Worm (Caenorhabditis elegans) whole organism, young adult: ENCODE data around the gene C15C8.5.

ENCODE experiments used
- F22D6.2 ChIP-seq: sonication (generic microtip); optimal IDR thresholded peaks from 2 replicates; lab custom pipeline; 2016; ENCODE audit warnings: mild to moderate bottlenecking, missing genetic modification characterization, missing compliant biosample characterization
- F39B2.1 ChIP-seq: fragments of 200-800 bp; sonication (Bioruptor generic); IDR thresholded peaks from 2 replicates; pipeline ENCODE4 v1.3.6; 2022; ENCODE audit warnings: missing genetic modification reagents, missing genetic modification characterization, missing compliant biosample characterization
- F57C9.4 ChIP-seq: sonication (generic microtip); optimal IDR thresholded peaks from 2 replicates; lab custom pipeline; 2017; ENCODE audit warnings: mild to moderate bottlenecking, missing genetic modification characterization, missing compliant biosample characterization
- T07F8.4 ChIP-seq: sonication (generic microtip); optimal IDR thresholded peaks from 2 replicates; lab custom pipeline; 2016; ENCODE audit warnings: mild to moderate bottlenecking, missing genetic modification characterization, moderate library complexity, missing compliant biosample characterization
- Y53G8AR.9 ChIP-seq: fragments of 200-800 bp; sonication (Bioruptor generic); conservative IDR thresholded peaks from 2 replicates; pipeline ENCODE4 v1.3.6; 2022; ENCODE audit warnings: missing genetic modification reagents, missing genetic modification characterization, missing compliant biosample characterization
- Y67H2A.10 ChIP-seq: fragments of 200-800 bp; sonication (Bioruptor generic); conservative IDR thresholded peaks from 2 replicates; pipeline ENCODE4 v1.3.6; 2022; ENCODE audit warnings: missing genetic modification reagents, missing genetic modification characterization, missing compliant biosample characterization
- Y79H2A.3 ChIP-seq: fragments of 200-800 bp; sonication (Bioruptor generic); conservative IDR thresholded peaks from 2 replicates; pipeline ENCODE4 v1.3.6; 2022; ENCODE audit warnings: missing genetic modification reagents, missing genetic modification characterization, missing compliant biosample characterization
- Y95B8A.8 ChIP-seq: fragments of 200-800 bp; sonication (Bioruptor generic); IDR thresholded peaks from 2 replicates; pipeline ENCODE4 v1.3.6; 2022; ENCODE audit warnings: missing genetic modification reagents, missing genetic modification characterization, missing compliant biosample characterization
- ZK185.1 ChIP-seq: sonication (generic microtip); optimal IDR thresholded peaks from 2 replicates; lab custom pipeline; 2016; ENCODE audit warnings: mild to moderate bottlenecking, missing genetic modification characterization, missing compliant biosample characterization; ENCODE audit not compliant: poor library complexity, severe bottlenecking
- akir-1 ChIP-seq: fragments of 200-800 bp; sonication (Bioruptor generic); optimal IDR thresholded peaks from 2 replicates; lab custom pipeline; 2018; ENCODE audit warnings: mild to moderate bottlenecking, missing genetic modification characterization, moderate library complexity, missing compliant biosample characterization
- ama-1 ChIP-seq, 3 experiments: fragments of 150-350 bp in 1 of 3; sonication (generic microtip) in 2 of 3; optimal IDR thresholded peaks; 2 replicates each; lab custom pipeline; 2014 to 2018; ENCODE audit warnings: missing biosample characterization in 2 of 3, missing genetic modification characterization in 2 of 3, missing genetic modification reagents in 2 of 3
- atf-7 ChIP-seq: sonication (generic microtip); optimal IDR thresholded peaks from 2 replicates; lab custom pipeline; 2017; ENCODE audit warnings: mild to moderate bottlenecking, missing genetic modification characterization, missing compliant biosample characterization
- attf-3 ChIP-seq: fragments of 200-800 bp; sonication (Bioruptor generic); conservative IDR thresholded peaks from 2 replicates; pipeline ENCODE4 v1.3.6; 2022; ENCODE audit warnings: missing genetic modification reagents, missing genetic modification characterization, missing compliant biosample characterization
- attf-5 ChIP-seq: fragments of 200-800 bp; sonication (Bioruptor generic); optimal IDR thresholded peaks from 2 replicates; lab custom pipeline; 2018; ENCODE audit warnings: mild to moderate bottlenecking, missing genetic modification characterization, missing compliant biosample characterization
- bed-1 ChIP-seq: fragments of 200-800 bp; sonication (Bioruptor generic); IDR thresholded peaks from 2 replicates; pipeline ENCODE4 v1.3.6; 2022; ENCODE audit warnings: missing genetic modification reagents, missing genetic modification characterization, missing compliant biosample characterization
- ccch-3 ChIP-seq: fragments of 200-800 bp; sonication (Bioruptor generic); optimal IDR thresholded peaks from 2 replicates; lab custom pipeline; 2018; ENCODE audit warnings: mild to moderate bottlenecking, missing genetic modification characterization, missing compliant biosample characterization
- cebp-1 ChIP-seq, 2 experiments: fragments of 200-800 bp in 1 of 2; sonication (Bioruptor generic) in 1 of 2; sonication (generic microtip) in 1 of 2; IDR thresholded peaks in 1 of 2; optimal IDR thresholded peaks in 1 of 2; 2 replicates each; pipeline versions ENCODE4 v1.3.6 to Lab custom; 2017 to 2022; ENCODE audit warnings: missing compliant biosample characterization in 2 of 2, missing genetic modification characterization in 2 of 2, mild to moderate bottlenecking in 1 of 2, missing genetic modification reagents in 1 of 2, moderate library complexity in 1 of 2
- ceh-27 ChIP-seq: fragments of 200-800 bp; sonication (Bioruptor generic); optimal IDR thresholded peaks from 2 replicates; lab custom pipeline; 2018; ENCODE audit warnings: mild to moderate bottlenecking, missing genetic modification characterization, moderate library complexity, missing compliant biosample characterization
- ceh-91 ChIP-seq: fragments of 200-800 bp; sonication (Bioruptor generic); IDR thresholded peaks from 2 replicates; pipeline ENCODE4 v1.3.6; 2022; ENCODE audit warnings: missing genetic modification reagents, missing genetic modification characterization, missing compliant biosample characterization
- dpff-1 ChIP-seq: sonication (generic microtip); optimal IDR thresholded peaks from 2 replicates; lab custom pipeline; 2017; ENCODE audit warnings: mild to moderate bottlenecking, missing genetic modification characterization, missing compliant biosample characterization
- dpl-1 ChIP-seq: fragments of 150-350 bp; optimal IDR thresholded peaks from 2 replicates; lab custom pipeline; 2014; ENCODE audit warnings: missing biosample characterization, missing genetic modification reagents, missing genetic modification characterization
- ets-4 ChIP-seq: fragments of 200-800 bp; sonication (Bioruptor generic); optimal IDR thresholded peaks from 2 replicates; lab custom pipeline; 2018; ENCODE audit warnings: mild to moderate bottlenecking, missing genetic modification characterization, missing compliant biosample characterization
- hrde-1 ChIP-seq: sonication (generic microtip); optimal IDR thresholded peaks from 2 replicates; lab custom pipeline; 2016; ENCODE audit warnings: missing genetic modification characterization, mild to moderate bottlenecking, missing compliant biosample characterization, moderate library complexity, missing genotype, missing genetic modification reagents, borderline replicate concordance
- lin-26 ChIP-seq: fragments of 200-800 bp; sonication (Bioruptor generic); IDR thresholded peaks from 2 replicates; pipeline ENCODE4 v1.3.6; 2022; ENCODE audit warnings: missing genetic modification reagents, missing genetic modification characterization, missing compliant biosample characterization
- lin-35 ChIP-seq, 3 experiments: fragments of 150-350 bp in 2 of 3; sonication (generic microtip) in 1 of 3; optimal IDR thresholded peaks; 2 replicates each; lab custom pipeline; 2014 to 2018; ENCODE audit warnings: missing biosample characterization in 3 of 3, missing genetic modification characterization in 3 of 3, missing genetic modification reagents in 3 of 3
- lin-40 ChIP-seq: sonication (generic microtip); optimal IDR thresholded peaks from 2 replicates; lab custom pipeline; 2016; ENCODE audit warnings: missing genetic modification characterization, mild to moderate bottlenecking, missing compliant biosample characterization, missing genotype, missing genetic modification reagents
- lin-54 ChIP-seq: fragments of 200-800 bp; sonication (Bioruptor generic); optimal IDR thresholded peaks from 2 replicates; lab custom pipeline; 2018; ENCODE audit warnings: mild to moderate bottlenecking, missing genetic modification characterization, missing compliant biosample characterization
- lsy-27 ChIP-seq: sonication (generic microtip); optimal IDR thresholded peaks from 2 replicates; lab custom pipeline; 2017; ENCODE audit warnings: missing genetic modification characterization, mild to moderate bottlenecking, missing compliant biosample characterization, antibody characterized with exemption, missing genotype, borderline replicate concordance; ENCODE audit not compliant: insufficient read depth
- mcd-1 ChIP-seq: fragments of 200-800 bp; sonication (Bioruptor generic); IDR thresholded peaks from 2 replicates; pipeline ENCODE4 v1.3.6; 2022; ENCODE audit warnings: missing genetic modification reagents, missing genetic modification characterization, missing compliant biosample characterization
- mes-4 ChIP-seq: sonication (generic microtip); optimal IDR thresholded peaks from 2 replicates; lab custom pipeline; 2016; ENCODE audit warnings: missing genotype, missing genetic modification characterization, missing compliant biosample characterization
- mxl-1 ChIP-seq: sonication (generic microtip); optimal IDR thresholded peaks from 2 replicates; lab custom pipeline; 2016; ENCODE audit warnings: missing genetic modification characterization, missing compliant biosample characterization
- nfya-1 ChIP-seq: sonication (generic microtip); optimal IDR thresholded peaks from 2 replicates; lab custom pipeline; 2017; ENCODE audit warnings: antibody characterized with exemption, missing compliant biosample characterization, missing genetic modification characterization, borderline replicate concordance; ENCODE audit not compliant: insufficient read depth
- nhr-90 ChIP-seq: sonication (generic microtip); optimal IDR thresholded peaks from 2 replicates; lab custom pipeline; 2016; ENCODE audit warnings: missing genotype, mild to moderate bottlenecking, missing genetic modification characterization, missing compliant biosample characterization
- pha-4 ChIP-seq: fragments of 150-350 bp; sonication (generic microtip); optimal IDR thresholded peaks from 2 replicates; lab custom pipeline; 2014; ENCODE audit warnings: missing biosample characterization, missing genetic modification reagents, missing genetic modification characterization
- snpc-1.3 ChIP-seq: sonication (generic microtip); optimal IDR thresholded peaks from 2 replicates; lab custom pipeline; 2017; ENCODE audit warnings: missing genetic modification characterization, mild to moderate bottlenecking, missing compliant biosample characterization, antibody characterized with exemption, moderate library complexity, missing genotype, missing genetic modification reagents; ENCODE audit not compliant: insufficient read depth
- unc-62 ChIP-seq: fragments of 150-350 bp; optimal IDR thresholded peaks from 2 replicates; lab custom pipeline; 2014; ENCODE audit warnings: missing biosample characterization, missing genetic modification reagents, missing genetic modification characterization
- zim-3 ChIP-seq: sonication (generic microtip); optimal IDR thresholded peaks from 2 replicates; lab custom pipeline; 2017; ENCODE audit warnings: mild to moderate bottlenecking, missing genetic modification characterization, moderate library complexity, missing compliant biosample characterization
- ztf-6 ChIP-seq: fragments of 200-800 bp; sonication (Bioruptor generic); IDR thresholded peaks from 2 replicates; pipeline ENCODE4 v1.3.6; 2022; ENCODE audit warnings: missing genetic modification reagents, missing genetic modification characterization, missing compliant biosample characterization

C15C8.5 gene

ce11 chrV:12780248-12780647 is 32.4 kb downstream of the C15C8.5 start (continued):
- peak; percentile 35 for TF ChIP-seq mes-4
- TF ChIP-seq Y53G8AR.9: no peak
- TF ChIP-seq ets-4: peak; percentile 74
- peak; percentile 82 for TF ChIP-seq lsy-27 (tag; lab: Kevin White, UChicago)
- no peak for TF ChIP-seq dpff-1 (tag; lab: Kevin White, UChicago)
- 0 out of 2 replicates have a peak, but pooled peaks have one; percentile 60 for TF ChIP-seq cebp-1 (GFP tag; IDR thresholded peaks at IDR 0.05; lab: Robert Waterston, UW)
- no peak for TF ChIP-seq cebp-1 (tag; optimal IDR thresholded peaks at IDR 0.05; lab: Kevin White, UChicago)
- TF ChIP-seq unc-62 (GFP tag; lab: Kevin White, UChicago): no peak
- peak; percentile 31; the same call in 1 of the 2 replicates for TF ChIP-seq ceh-91 (GFP tag; lab: Robert Waterston, UW)
- no peak for TF ChIP-seq akir-1 (GFP tag; lab: Kevin White, UChicago)
- peak; percentile 72 for TF ChIP-seq mxl-1 (tag; lab: Kevin White, UChicago)

DNA sequence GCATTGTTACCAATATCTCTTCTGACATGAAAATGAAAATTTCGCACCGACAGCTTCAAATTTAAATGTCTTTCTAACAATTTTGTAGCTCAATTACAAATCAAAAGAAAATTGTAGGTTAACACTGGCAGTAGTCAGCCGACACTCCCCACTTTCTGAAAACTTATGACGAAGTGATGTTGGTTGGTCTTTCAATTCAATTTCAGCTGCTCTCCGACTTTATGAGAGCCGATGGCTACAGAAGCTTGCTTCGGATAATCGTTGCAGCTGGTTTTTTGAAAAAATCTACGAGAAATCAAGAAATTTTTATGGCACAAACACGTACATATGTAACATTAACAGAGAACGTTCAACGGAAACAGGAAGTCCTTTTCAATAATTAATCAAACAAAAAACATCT is 37.1 kb downstream of the C15C8.5 start, which contains the start of gene sre-20:
sre-20 (minus strand) TSS at position 101 of the 400 bp plus-strand sequence.
- TF ChIP-seq attf-5 (GFP tag; lab: Kevin White, UChicago) (no peak), lin-40 (tag; lab: Kevin White, UChicago) (no peak), ama-1 (optimal IDR thresholded peaks at IDR 0.05; lab: Kevin White, UChicago) (no peak), ama-1 (GFP tag; optimal IDR thresholded peaks at IDR 0.05; lab: Kevin White, UChicago) (no peak), nfya-1 (no peak), bed-1 (GFP tag; lab: Robert Waterston, UW) (no peak), ZK185.1 (tag; lab: Kevin White, UChicago) (no peak), mcd-1 (GFP tag; lab: Robert Waterston, UW) (no peak), Y53G8AR.9 (no peak), Y79H2A.3 (GFP tag; lab: Robert Waterston, UW) (no peak), atf-7 (no peak), lin-54 (GFP tag; lab: Kevin White, UChicago) (no peak), Y95B8A.8 (GFP tag; lab: Robert Waterston, UW) (no peak), F57C9.4 (no peak), lin-35 (GFP tag; optimal IDR thresholded peaks at IDR 0.05; lab: Kevin White, UChicago) (no peak)

ce11 chrV:12786340-12786739 is 38.5 kb downstream of the C15C8.5 start:
- TF ChIP-seq F39B2.1 (no peak), nhr-90 (tag; lab: Kevin White, UChicago) (no peak), dpl-1 (GFP tag; lab: Kevin White, UChicago) (no peak), Y67H2A.10 (no peak), mcd-1 (GFP tag; lab: Robert Waterston, UW) (no peak), lin-40 (tag; lab: Kevin White, UChicago) (no peak), T07F8.4 (no peak), snpc-1.3 (tag; lab: Kevin White, UChicago) (no peak), lin-26 (GFP tag; lab: Robert Waterston, UW) (no peak), attf-3 (GFP tag; lab: Robert Waterston, UW) (no peak), hrde-1 (tag; lab: Kevin White, UChicago) (no peak), zim-3 (tag; lab: Kevin White, UChicago) (no peak), ccch-3 (GFP tag; lab: Kevin White, UChicago) (no peak), ztf-6 (GFP tag; lab: Robert Waterston, UW) (no peak), pha-4 (no peak), F22D6.2 (tag; lab: Kevin White, UChicago) (no peak), ceh-27 (GFP tag; lab: Kevin White, UChicago) (no peak)
